Fruit fly (Drosophila melanogaster) whole organism, adult: ENCODE data around the gene Gnf1.

Experiments used
- CG11617 ChIP-seq: fragments of 200-800 bp; sonication (Bioruptor generic); optimal IDR thresholded peaks from 2 replicates; lab custom pipeline; 2017; ENCODE audit warnings: mild to moderate bottlenecking, missing biosample characterization, missing genetic modification reagents, missing genetic modification characterization
- CG12768 ChIP-seq: fragments of 200-800 bp; sonication (Bioruptor generic); optimal IDR thresholded peaks from 2 replicates; lab custom pipeline; 2017; ENCODE audit warnings: missing biosample characterization, missing genetic modification characterization, mild to moderate bottlenecking, moderate library complexity, missing genetic modification reagents
- CG1620 ChIP-seq: fragments of 200-800 bp; sonication (Bioruptor generic); optimal IDR thresholded peaks from 2 replicates; lab custom pipeline; 2016; ENCODE audit warnings: missing biosample characterization, missing genetic modification characterization
- CG5204 ChIP-seq: fragments of 200-800 bp; sonication (Bioruptor generic); optimal IDR thresholded peaks from 2 replicates; lab custom pipeline; 2016; ENCODE audit warnings: missing biosample characterization, missing genetic modification characterization
- Clk ChIP-seq: fragments of 200-800 bp; sonication (Bioruptor generic); optimal IDR thresholded peaks from 2 replicates; lab custom pipeline; 2017; ENCODE audit warnings: missing biosample characterization, missing genetic modification characterization
- Crg-1 ChIP-seq: fragments of 200-800 bp; sonication (Bioruptor generic); optimal IDR thresholded peaks from 2 replicates; lab custom pipeline; 2016; ENCODE audit warnings: missing biosample characterization, missing genetic modification characterization
- Mnt ChIP-seq: fragments of 200-800 bp; sonication (Bioruptor generic); optimal IDR thresholded peaks from 2 replicates; lab custom pipeline; 2016; ENCODE audit warnings: missing biosample characterization, mild to moderate bottlenecking, missing genetic modification characterization
- kay ChIP-seq: fragments of 200-800 bp; sonication (Bioruptor generic); peaks from one replicate; lab custom pipeline; 2016; ENCODE audit warnings: missing biosample characterization, missing genetic modification characterization, borderline replicate concordance
- ovo ChIP-seq: fragments of 200-800 bp; sonication (Bioruptor generic); optimal IDR thresholded peaks from 2 replicates; lab custom pipeline; 2016; ENCODE audit warnings: missing biosample characterization, missing genetic modification characterization
- tj ChIP-seq: fragments of 200-800 bp; sonication (Bioruptor generic); optimal IDR thresholded peaks from 3 replicates; lab custom pipeline; 2017; ENCODE audit warnings: missing biosample characterization, mild to moderate bottlenecking, missing genetic modification characterization, moderate library complexity
- toe ChIP-seq: fragments of 200-800 bp; sonication (Bioruptor generic); optimal IDR thresholded peaks from 2 replicates; lab custom pipeline; 2016; ENCODE audit warnings: missing biosample characterization, missing genetic modification characterization

- no peak for TF ChIP-seq CG5204 (GFP tag; lab: Kevin White, UChicago)
- TF ChIP-seq toe (GFP tag; lab: Kevin White, UChicago), result no peak
- TF ChIP-seq Clk (GFP tag; lab: Kevin White, UChicago), result no peak
- TF ChIP-seq CG1620 (GFP tag; lab: Kevin White, UChicago), result no peak
- no peak for TF ChIP-seq kay (GFP tag; lab: Kevin White, UChicago)
- no peak for TF ChIP-seq Mnt (GFP tag; lab: Kevin White, UChicago)
- TF ChIP-seq CG11617 (GFP tag; lab: Kevin White, UChicago), result no peak
- no peak for TF ChIP-seq Crg-1 (GFP tag; lab: Kevin White, UChicago)
- no peak for TF ChIP-seq ovo (GFP tag; lab: Kevin White, UChicago)
- no peak for TF ChIP-seq CG12768
- no peak for TF ChIP-seq tj (GFP tag; lab: Kevin White, UChicago)
Measured at dm6 chr3R:4883864-4884263, 22.6 kb upstream of the Gnf1 start.
